Fruit fly (Drosophila melanogaster) whole organism, prepupa: Measurements from ENCODE around the gene g.

Source experiments
- CG10631 ChIP-seq: fragments of 200-800 bp; sonication (Bioruptor generic); optimal IDR thresholded peaks from 2 replicates; lab custom pipeline; 2016; ENCODE audit warnings: missing biosample characterization, missing genetic modification characterization
- CG10669 ChIP-seq: fragments of 200-800 bp; sonication (Bioruptor generic); optimal IDR thresholded peaks from 3 replicates; lab custom pipeline; 2018; ENCODE audit warnings: missing biosample characterization, mild to moderate bottlenecking, missing genetic modification characterization, moderate library complexity
- CG11294 ChIP-seq: fragments of 200-800 bp; sonication (Bioruptor generic); IDR thresholded peaks from 2 replicates; pipeline ENCODE4 v1.3.6; 2022; ENCODE audit warnings: missing biosample characterization, missing genetic modification characterization
- CG11762 ChIP-seq: fragments of 200-800 bp; sonication (Bioruptor generic); optimal IDR thresholded peaks from 3 replicates; lab custom pipeline; 2016; ENCODE audit warnings: missing biosample characterization, missing genetic modification characterization; ENCODE audit not compliant: insufficient read depth
- CG1621 ChIP-seq: fragments of 200-800 bp; sonication (Bioruptor generic); optimal IDR thresholded peaks from 3 replicates; lab custom pipeline; 2018; ENCODE audit warnings: missing biosample characterization, mild to moderate bottlenecking, missing genetic modification characterization
- CG16779 ChIP-seq: fragments of 200-800 bp; sonication (Bioruptor generic); optimal IDR thresholded peaks from 3 replicates; lab custom pipeline; 2017; ENCODE audit warnings: missing biosample characterization, mild to moderate bottlenecking, missing genetic modification characterization
- CG3032 ChIP-seq: fragments of 200-800 bp; optimal IDR thresholded peaks from 2 replicates; lab custom pipeline; 2019; ENCODE audit warnings: missing biosample characterization, mild to moderate bottlenecking, missing genetic modification characterization, moderate library complexity
- CG31627 ChIP-seq: fragments of 200-800 bp; sonication (Bioruptor generic); optimal IDR thresholded peaks from 3 replicates; lab custom pipeline; 2016; ENCODE audit warnings: missing biosample characterization, missing genetic modification characterization
- CG32006 ChIP-seq: fragments of 200-800 bp; sonication (Bioruptor generic); optimal IDR thresholded peaks from 3 replicates; lab custom pipeline; 2017; ENCODE audit warnings: missing biosample characterization, mild to moderate bottlenecking, missing genetic modification characterization
- CG34406 ChIP-seq: fragments of 200-800 bp; sonication (Bioruptor generic); optimal IDR thresholded peaks from 3 replicates; lab custom pipeline; 2016; ENCODE audit warnings: missing biosample characterization, missing genetic modification characterization
- CG6792 ChIP-seq: fragments of 200-800 bp; sonication (Bioruptor generic); optimal IDR thresholded peaks from 3 replicates; lab custom pipeline; 2016; ENCODE audit warnings: missing biosample characterization, missing genetic modification characterization
- CG6808 ChIP-seq: fragments of 200-800 bp; sonication (Bioruptor generic); optimal IDR thresholded peaks from 3 replicates; lab custom pipeline; 2017; ENCODE audit warnings: missing biosample characterization, missing genetic modification characterization, mild to moderate bottlenecking, moderate library complexity, missing genetic modification reagents
- CG6854 ChIP-seq: fragments of 200-800 bp; sonication (Bioruptor generic); optimal IDR thresholded peaks from 2 replicates; lab custom pipeline; 2017; ENCODE audit warnings: missing biosample characterization, mild to moderate bottlenecking, missing genetic modification characterization
- CG7368 ChIP-seq: fragments of 200-800 bp; sonication (Bioruptor generic); optimal IDR thresholded peaks from 3 replicates; lab custom pipeline; 2016; ENCODE audit warnings: missing biosample characterization, missing genetic modification characterization
- CG8119 ChIP-seq: fragments of 200-800 bp; sonication (Bioruptor generic); IDR thresholded peaks from 3 replicates; pipeline ENCODE4 v1.3.6; 2022; ENCODE audit warnings: missing biosample characterization, missing genetic modification characterization
- CG8319 ChIP-seq: fragments of 200-800 bp; sonication (Bioruptor generic); optimal IDR thresholded peaks from 3 replicates; lab custom pipeline; 2016; ENCODE audit warnings: missing biosample characterization, missing genetic modification characterization
- CG8632 ChIP-seq: fragments of 200-800 bp; sonication (Bioruptor generic); optimal IDR thresholded peaks from 3 replicates; lab custom pipeline; 2016; ENCODE audit warnings: missing biosample characterization, missing genetic modification characterization
- CG9139 ChIP-seq: fragments of 200-800 bp; sonication (Bioruptor generic); optimal IDR thresholded peaks from 3 replicates; lab custom pipeline; 2017; ENCODE audit warnings: missing biosample characterization, mild to moderate bottlenecking, missing genetic modification characterization
- Eip78C ChIP-seq: fragments of 200-800 bp; sonication (Bioruptor generic); peaks from one replicate; lab custom pipeline; 2016; ENCODE audit warnings: missing biosample characterization, missing genetic modification characterization
- Eip93F ChIP-seq: fragments of 200-800 bp; sonication (Bioruptor generic); optimal IDR thresholded peaks from 2 replicates; lab custom pipeline; 2016; ENCODE audit warnings: missing biosample characterization, mild to moderate bottlenecking, missing genetic modification characterization
- Ets96B ChIP-seq: fragments of 200-800 bp; optimal IDR thresholded peaks from 2 replicates; lab custom pipeline; 2019; ENCODE audit warnings: missing biosample characterization, mild to moderate bottlenecking, missing genetic modification characterization, moderate library complexity
- Gug ChIP-seq: fragments of 200-800 bp; sonication (Bioruptor generic); IDR thresholded peaks from 2 replicates; pipeline ENCODE4 v1.3.6; 2022; ENCODE audit warnings: missing biosample characterization, missing genetic modification characterization
- Hr39 ChIP-seq: fragments of 200-800 bp; sonication (Bioruptor generic); optimal IDR thresholded peaks from 2 replicates; lab custom pipeline; 2016; ENCODE audit warnings: missing biosample characterization, missing genetic modification characterization
- Met ChIP-seq: fragments of 200-800 bp; sonication (Bioruptor generic); optimal IDR thresholded peaks from 3 replicates; lab custom pipeline; 2016; ENCODE audit warnings: missing biosample characterization, missing genetic modification characterization
- Smox ChIP-seq: fragments of 200-800 bp; sonication (Bioruptor generic); optimal IDR thresholded peaks from 3 replicates; lab custom pipeline; 2016; ENCODE audit warnings: missing biosample characterization, missing genetic modification characterization
- Sox102F ChIP-seq: fragments of 200-800 bp; sonication (Bioruptor generic); optimal IDR thresholded peaks from 2 replicates; lab custom pipeline; 2016; ENCODE audit warnings: missing biosample characterization, mild to moderate bottlenecking, missing genetic modification characterization
- Sox14 ChIP-seq: fragments of 200-800 bp; sonication (Bioruptor generic); optimal IDR thresholded peaks from 3 replicates; lab custom pipeline; 2016; ENCODE audit warnings: missing biosample characterization, missing genetic modification characterization
- Sox15 ChIP-seq: fragments of 200-800 bp; sonication (Bioruptor generic); optimal IDR thresholded peaks from 3 replicates; lab custom pipeline; 2016; ENCODE audit warnings: missing biosample characterization, missing genetic modification characterization
- achi ChIP-seq: fragments of 200-800 bp; sonication (Bioruptor generic); optimal IDR thresholded peaks from 3 replicates; lab custom pipeline; 2016; ENCODE audit warnings: missing biosample characterization, missing genetic modification characterization
- acj6 ChIP-seq: fragments of 200-800 bp; sonication (Bioruptor generic); optimal IDR thresholded peaks from 3 replicates; lab custom pipeline; 2016; ENCODE audit warnings: missing biosample characterization, missing genetic modification characterization
- cyc ChIP-seq: fragments of 200-800 bp; sonication (Bioruptor generic); optimal IDR thresholded peaks from 3 replicates; lab custom pipeline; 2016; ENCODE audit warnings: missing biosample characterization, missing genetic modification characterization
- dac ChIP-seq: fragments of 200-800 bp; sonication (Bioruptor generic); optimal IDR thresholded peaks from 2 replicates; lab custom pipeline; 2017; ENCODE audit warnings: missing biosample characterization, mild to moderate bottlenecking, missing genetic modification characterization
- dsx ChIP-seq: fragments of 200-800 bp; optimal IDR thresholded peaks from 3 replicates; lab custom pipeline; 2019; ENCODE audit warnings: missing biosample characterization, mild to moderate bottlenecking, missing genetic modification characterization, moderate library complexity; ENCODE audit not compliant: poor library complexity, severe bottlenecking
- eg ChIP-seq: fragments of 200-800 bp; sonication (Bioruptor generic); IDR thresholded peaks from 3 replicates; pipeline ENCODE4 v1.3.6; 2022; ENCODE audit warnings: missing biosample characterization, missing genetic modification characterization
- fd59A ChIP-seq: fragments of 200-800 bp; sonication (Bioruptor generic); optimal IDR thresholded peaks from 2 replicates; lab custom pipeline; 2017; ENCODE audit warnings: missing biosample characterization, mild to moderate bottlenecking, missing genetic modification characterization, missing genetic modification reagents
- fd85E ChIP-seq: fragments of 200-800 bp; sonication (Bioruptor generic); optimal IDR thresholded peaks from 3 replicates; lab custom pipeline; 2016; ENCODE audit warnings: missing biosample characterization, missing genetic modification characterization
- fkh ChIP-seq: fragments of 200-800 bp; sonication (Bioruptor generic); optimal IDR thresholded peaks from 3 replicates; lab custom pipeline; 2017; ENCODE audit warnings: missing biosample characterization, mild to moderate bottlenecking, missing genetic modification characterization, moderate library complexity
- net ChIP-seq: fragments of 200-800 bp; sonication (Bioruptor generic); optimal IDR thresholded peaks from 3 replicates; lab custom pipeline; 2016; ENCODE audit warnings: missing biosample characterization, missing genetic modification characterization
- pdm3 ChIP-seq: fragments of 200-800 bp; sonication (Bioruptor generic); optimal IDR thresholded peaks from 3 replicates; lab custom pipeline; 2016; ENCODE audit warnings: missing biosample characterization, missing genetic modification characterization
- salr ChIP-seq, 2 experiments: fragments of 200-800 bp; sonication (Bioruptor generic); optimal IDR thresholded peaks; 3 replicates each; lab custom pipeline; 2016 to 2018; ENCODE audit warnings: missing biosample characterization in 2 of 2, missing genetic modification characterization in 2 of 2, mild to moderate bottlenecking in 1 of 2
- spab ChIP-seq: fragments of 200-800 bp; sonication (Bioruptor generic); optimal IDR thresholded peaks from 2 replicates; lab custom pipeline; 2017; ENCODE audit warnings: missing biosample characterization, mild to moderate bottlenecking, missing genetic modification characterization, missing genetic modification reagents
- ss ChIP-seq, 2 experiments: fragments of 200-800 bp; sonication (Bioruptor generic); optimal IDR thresholded peaks; 2 replicates in 1 of 2; 3 replicates in 1 of 2; lab custom pipeline; 2017 to 2018; ENCODE audit warnings: mild to moderate bottlenecking in 2 of 2, missing biosample characterization in 2 of 2, missing genetic modification characterization in 2 of 2, moderate library complexity in 1 of 2
- svp ChIP-seq: fragments of 200-800 bp; sonication (Bioruptor generic); peaks from one replicate; lab custom pipeline; 2016; ENCODE audit warnings: missing biosample characterization, missing genetic modification characterization
- topi ChIP-seq: fragments of 200-800 bp; sonication (Bioruptor generic); optimal IDR thresholded peaks from 3 replicates; lab custom pipeline; 2016; ENCODE audit warnings: missing biosample characterization, missing genetic modification characterization
- vri ChIP-seq: fragments of 200-800 bp; sonication (Bioruptor generic); optimal IDR thresholded peaks from 3 replicates; lab custom pipeline; 2016; ENCODE audit warnings: missing biosample characterization, mild to moderate bottlenecking, missing genetic modification characterization

Gene g

DNA sequence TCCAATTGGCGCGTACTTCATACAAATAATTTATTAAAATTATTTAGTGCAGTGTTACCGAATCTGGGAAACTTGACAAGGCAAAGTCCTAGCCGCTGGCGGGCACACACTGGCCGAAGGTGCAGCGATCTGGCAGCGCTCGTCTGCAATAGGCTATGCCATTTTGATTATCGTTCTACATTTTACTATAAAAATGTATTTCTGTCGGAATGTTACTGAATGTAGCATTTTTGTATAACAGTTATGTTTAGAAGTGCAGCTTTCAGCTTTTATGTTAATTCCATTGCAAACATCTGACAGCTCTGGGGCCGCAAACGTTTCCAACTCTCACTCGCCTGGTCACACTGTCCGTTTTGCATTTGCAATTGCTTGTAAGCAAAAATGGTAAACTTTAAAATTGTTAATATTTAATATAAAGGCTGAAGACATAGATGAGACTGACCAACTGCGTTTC is 8.5 kb upstream of the g start, which contains the start of gene Grip91:
Gene Grip91, minus strand, starts transcription at position 85 of the 454 bp plus-strand sequence.
- TF ChIP-seq topi (GFP tag; lab: Kevin White, UChicago) (peak; percentile 6), CG7368 (GFP tag; lab: Kevin White, UChicago) (no peak), CG31627 (GFP tag; lab: Kevin White, UChicago) (peak; percentile 2), Sox14 (GFP tag; lab: Kevin White, UChicago) (peak; percentile 35), fd85E (GFP tag; lab: Kevin White, UChicago) (no peak), Eip78C (GFP tag; lab: Kevin White, UChicago) (peak; percentile 60), achi (GFP tag; lab: Kevin White, UChicago) (peak; percentile 51), cyc (GFP tag; lab: Kevin White, UChicago) (no peak), CG34406 (no peak), Ets96B (tag; lab: Kevin White, UChicago) (no peak), CG8119 (GFP tag; lab: Robert Waterston, UW) (no peak), CG3032 (tag; lab: Kevin White, UChicago) (no peak), CG6808 (GFP tag; lab: Kevin White, UChicago) (no peak), svp (GFP tag; lab: Kevin White, UChicago) (peak; percentile 51), dsx (GFP tag; lab: Kevin White, UChicago) (no peak), Eip93F (GFP tag; lab: Kevin White, UChicago) (no peak), ss (GFP tag; optimal IDR thresholded peaks at IDR 0.05; lab: Kevin White, UChicago) (peak in 1 of 2 experiments; percentile 4), CG8632 (no peak), CG11294 (GFP tag; lab: Robert Waterston, UW) (no peak), Sox15 (no peak), spab (GFP tag; lab: Kevin White, UChicago) (no peak), CG11762 (GFP tag; lab: Kevin White, UChicago) (no peak)

DNA sequence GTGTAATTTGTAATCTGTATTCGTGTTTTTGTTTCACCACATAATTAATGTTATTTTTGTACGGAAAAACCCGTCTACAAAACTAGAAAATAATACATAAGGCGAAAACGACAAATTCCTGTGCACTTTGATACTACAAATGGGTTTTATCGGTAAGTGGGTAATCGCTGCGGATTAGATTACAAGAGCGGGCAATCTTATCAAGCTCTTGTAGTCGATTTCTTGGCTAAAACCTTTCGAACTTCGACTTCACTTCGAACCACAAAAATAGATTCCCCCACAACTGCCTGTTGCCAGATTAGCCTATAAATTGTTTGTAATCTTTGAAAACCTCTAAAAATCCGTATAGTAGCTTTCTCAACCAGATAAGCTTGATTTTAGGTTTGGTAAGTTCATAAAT is 4.9 kb upstream of the g start:
- TF ChIP-seq CG34406 (no peak), vri (GFP tag; lab: Kevin White, UChicago) (peak; percentile 6)

- TF ChIP-seq cyc (GFP tag; lab: Kevin White, UChicago) (peak; percentile 75), dac (GFP tag; lab: Kevin White, UChicago) (peak; percentile 88), CG10669 (peak; percentile 81), Smox (GFP tag; lab: Kevin White, UChicago) (peak; percentile 68), Met (GFP tag; lab: Kevin White, UChicago) (peak; percentile 69), CG3032 (tag; lab: Kevin White, UChicago) (peak; percentile 71), topi (GFP tag; lab: Kevin White, UChicago) (peak; percentile 59), pdm3 (GFP tag; lab: Kevin White, UChicago) (peak; percentile 87), CG31627 (GFP tag; lab: Kevin White, UChicago) (peak; percentile 74), svp (GFP tag; lab: Kevin White, UChicago) (peak; percentile 87), CG16779 (tag; lab: Kevin White, UChicago) (peak; percentile 77), CG11762 (GFP tag; lab: Kevin White, UChicago) (peak; percentile 63), Sox102F (peak; percentile 64), fkh (GFP tag; lab: Kevin White, UChicago) (peak; percentile 13), CG8119 (GFP tag; lab: Robert Waterston, UW) (peak; percentile 83), CG6792 (GFP tag; lab: Kevin White, UChicago) (peak; percentile 77), CG32006 (GFP tag; lab: Kevin White, UChicago) (peak; percentile 83), Ets96B (tag; lab: Kevin White, UChicago) (peak; percentile 80), achi (GFP tag; lab: Kevin White, UChicago) (peak; percentile 75), acj6 (GFP tag; lab: Kevin White, UChicago) (peak; percentile 79), Hr39 (peak; percentile 68), eg (GFP tag; lab: Robert Waterston, UW) (peak; percentile 94), Gug (GFP tag; lab: Robert Waterston, UW) (peak; percentile 78), CG8319 (peak; percentile 68), CG10631 (GFP tag; lab: Kevin White, UChicago) (peak; percentile 80), net (peak; percentile 91), CG9139 (peak; percentile 83), Sox14 (GFP tag; lab: Kevin White, UChicago) (peak; percentile 79), CG1621 (tag; lab: Kevin White, UChicago) (peak; percentile 79), CG34406 (peak; percentile 66), fd59A (GFP tag; lab: Kevin White, UChicago) (peak; percentile 66), CG6854 (peak; percentile 35), Sox15 (peak; percentile 61), CG6808 (GFP tag; lab: Kevin White, UChicago) (peak; percentile 95), Eip93F (GFP tag; lab: Kevin White, UChicago) (peak; percentile 27), salr (GFP tag; optimal IDR thresholded peaks at IDR 0.05; lab: Kevin White, UChicago) (peak; percentile 71 to 81)
Observed at dm6 chrX:13740062-13740461, 4.0 kb upstream of the g start.
